Fruit fly (Drosophila melanogaster): ENCODE results near the gene CG34150.

CG34150 gene

dm6 chr3R:24810844-24811625 lies 3.0 kb upstream of the CG34150 start (continued):
- TF ChIP-seq ac (GFP tag; optimal IDR thresholded peaks at IDR 0.05) (peak; percentile 30), Atf3 (GFP tag; optimal IDR thresholded peaks at IDR 0.05) (peak; percentile 76), CG11398 (GFP tag; optimal IDR thresholded peaks at IDR 0.05) (peak; percentile 71), fd96Cb (tag; optimal IDR thresholded peaks at IDR 0.05) (peak; percentile 88), wdn (GFP tag; IDR thresholded peaks at IDR 0.05) (peak; percentile 81), CG8089 (GFP tag; optimal IDR thresholded peaks at IDR 0.05) (peak; percentile 74), Taf1 (GFP tag; IDR thresholded peaks at IDR 0.05) (peak; percentile 89), abd-A (tag; optimal IDR thresholded peaks at IDR 0.05) (no peak), chif (GFP tag; optimal IDR thresholded peaks at IDR 0.05) (peak; percentile 75 to 82), H2.0 (GFP tag; IDR thresholded peaks at IDR 0.05) (peak; percentile 88), pzg (GFP tag; optimal IDR thresholded peaks at IDR 0.05) (peak; percentile 17), CG11085 (GFP tag; IDR thresholded peaks at IDR 0.05) (peak; percentile 63; the same call in 1 of the 2 replicates), scrt (GFP tag; optimal IDR thresholded peaks at IDR 0.05) (peak; percentile 83), Med (GFP tag) (peak; percentile 99), CG4404 (GFP tag; IDR thresholded peaks at IDR 0.05) (peak; percentile 61), lab (GFP tag; optimal IDR thresholded peaks at IDR 0.05) (peak; percentile 95), bowl (GFP tag; IDR thresholded peaks at IDR 0.05) (peak; percentile 65; the same call in 1 of the 2 replicates), CG10462 (GFP tag; optimal IDR thresholded peaks at IDR 0.05) (peak; percentile 69), pfk (GFP tag; optimal IDR thresholded peaks at IDR 0.05) (no peak), CG18764 (GFP tag; optimal IDR thresholded peaks at IDR 0.05) (peak; percentile 72), tup (GFP tag; optimal IDR thresholded peaks at IDR 0.05) (peak; percentile 80), tap (tag; optimal IDR thresholded peaks at IDR 0.05) (peak; percentile 90), CG9797 (GFP tag; optimal IDR thresholded peaks at IDR 0.05) (no peak), Ptx1 (GFP tag; IDR thresholded peaks at IDR 0.05) (peak; percentile 86), Hey (tag; optimal IDR thresholded peaks at IDR 0.05) (peak; percentile 59), emc (GFP tag; optimal IDR thresholded peaks at IDR 0.05) (peak; percentile 83), CG3163 (GFP tag; optimal IDR thresholded peaks at IDR 0.05) (peak; percentile 61), sna (GFP tag; IDR thresholded peaks at IDR 0.05; ENCODE audit: partially characterized antibody) (no peak), nom (GFP tag; optimal IDR thresholded peaks at IDR 0.05) (peak; percentile 19), dpn (GFP tag; optimal IDR thresholded peaks at IDR 0.05) (peak; percentile 84 to 93), bigmax (GFP tag; optimal IDR thresholded peaks at IDR 0.05) (peak; percentile 17), p53 (GFP tag; optimal IDR thresholded peaks at IDR 0.05) (no peak), CG12299 (tag; optimal IDR thresholded peaks at IDR 0.05) (peak; percentile 73), CG10431 (GFP tag; optimal IDR thresholded peaks at IDR 0.05) (peak; percentile 54), Deaf1 (tag; optimal IDR thresholded peaks at IDR 0.05) (no peak), Dip2 (GFP tag; IDR thresholded peaks at IDR 0.05) (peak; percentile 47; the same call in 1 of the 2 replicates), Bgb (GFP tag; IDR thresholded peaks at IDR 0.05; ENCODE audit: partially characterized antibody) (no peak), peb (GFP tag; IDR thresholded peaks at IDR 0.05) (peak; percentile 75), CG14050 (GFP tag; IDR thresholded peaks at IDR 0.05) (peak; percentile 74), gcm (GFP tag; optimal IDR thresholded peaks at IDR 0.05) (peak; percentile 82), CG43689 (GFP tag; IDR thresholded peaks at IDR 0.05) (peak; percentile 81), NFAT (GFP tag; IDR thresholded peaks at IDR 0.05) (peak; percentile 90), h (optimal IDR thresholded peaks at IDR 0.05) (no peak), CG1233 (GFP tag; optimal IDR thresholded peaks at IDR 0.05) (peak; percentile 83), toy (GFP tag; IDR thresholded peaks at IDR 0.05) (peak; percentile 67; the same call in 1 of the 2 replicates), Camta (GFP tag; optimal IDR thresholded peaks at IDR 0.05) (peak; percentile 78), HmgD (GFP tag; optimal IDR thresholded peaks at IDR 0.05) (peak; percentile 7), CG3065 (GFP tag; optimal IDR thresholded peaks at IDR 0.05) (no peak), jumu (GFP tag; optimal IDR thresholded peaks at IDR 0.05) (peak; percentile 77), CG32532 (GFP tag; IDR thresholded peaks at IDR 0.05) (peak; percentile 95)

Measured in whole organism, embryonic.